Worm (Caenorhabditis elegans) whole organism, early embryonic: Measurements from ENCODE around the gene ZC239.15.
"Not testable (repeated sequence)": the region's sequence is repeated elsewhere in the genome, so short reads cannot be mapped to it uniquely, and the experiment has no call there.

ENCODE experiments used
- B0310.2 ChIP-seq: sonication (generic microtip); optimal IDR thresholded peaks from 2 replicates; lab custom pipeline; 2016; ENCODE audit warnings: mild to moderate bottlenecking, missing genetic modification characterization, missing compliant biosample characterization
- F13C5.2 ChIP-seq: sonication (generic microtip); optimal IDR thresholded peaks from 2 replicates; lab custom pipeline; 2017; ENCODE audit warnings: mild to moderate bottlenecking, missing genetic modification characterization, inconsistent platforms, missing compliant biosample characterization
- aly-1 ChIP-seq: sonication (generic microtip); optimal IDR thresholded peaks from 2 replicates; lab custom pipeline; 2016; ENCODE audit warnings: missing genetic modification characterization, missing compliant biosample characterization
- ceh-13 ChIP-seq: fragments of 200-800 bp; sonication (Bioruptor generic); optimal IDR thresholded peaks from 2 replicates; lab custom pipeline; 2018; ENCODE audit warnings: mild to moderate bottlenecking, missing genetic modification characterization, missing compliant biosample characterization
- ceh-36 ChIP-seq: sonication (generic microtip); optimal IDR thresholded peaks from 2 replicates; lab custom pipeline; 2016; ENCODE audit warnings: missing genetic modification characterization, inconsistent platforms, missing compliant biosample characterization
- ets-7 ChIP-seq: sonication (generic microtip); optimal IDR thresholded peaks from 2 replicates; lab custom pipeline; 2016; ENCODE audit warnings: missing genotype, missing genetic modification characterization, missing compliant biosample characterization
- hmg-4 ChIP-seq: fragments of 200-800 bp; sonication (Bioruptor generic); optimal IDR thresholded peaks from 2 replicates; lab custom pipeline; 2018; ENCODE audit warnings: mild to moderate bottlenecking, missing genetic modification characterization, missing compliant biosample characterization
- scrt-1 ChIP-seq: fragments of 200-800 bp; sonication (Bioruptor generic); IDR thresholded peaks from 2 replicates; pipeline ENCODE4 v1.3.6; 2022; ENCODE audit warnings: missing genetic modification characterization, missing compliant biosample characterization
- sea-1 ChIP-seq: fragments of 200-800 bp; sonication (Bioruptor generic); conservative IDR thresholded peaks from 2 replicates; pipeline ENCODE4 v1.3.6; 2022; ENCODE audit warnings: missing genetic modification characterization, missing compliant biosample characterization
- tbx-11 ChIP-seq: fragments of 200-800 bp; sonication (Bioruptor generic); IDR thresholded peaks from 2 replicates; pipeline ENCODE4 v1.3.6; 2022; ENCODE audit warnings: missing genetic modification characterization, missing compliant biosample characterization
- tbx-37 ChIP-seq: fragments of 200-800 bp; sonication (Bioruptor generic); conservative IDR thresholded peaks from 2 replicates; pipeline ENCODE4 v1.3.6; 2022; ENCODE audit warnings: missing genetic modification reagents, missing genetic modification characterization, missing compliant biosample characterization

The ZC239.15 gene

DNA sequence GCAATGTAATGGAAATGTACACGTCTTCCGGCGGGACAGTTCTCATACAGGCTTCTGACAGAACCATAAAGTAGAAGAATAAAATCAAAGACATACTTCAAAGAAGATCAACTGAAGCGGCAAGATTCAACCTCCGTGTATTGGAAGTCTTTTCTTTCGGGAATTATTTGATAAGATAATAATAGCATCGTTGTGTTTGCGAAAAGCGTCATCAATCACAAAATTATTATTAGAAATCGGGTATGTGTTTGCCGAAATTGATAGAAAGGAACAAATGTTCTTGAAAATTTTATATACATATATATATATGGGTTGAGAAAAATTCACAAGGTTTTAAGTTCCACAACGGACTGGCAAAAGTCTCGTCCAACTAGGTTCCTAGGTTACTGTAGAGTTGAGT lies 33.0 kb downstream of the ZC239.15 start, which contains the start of gene Y27F2A.9:
Gene Y27F2A.9 (minus strand): TSS at position 101 of the 400 bp plus-strand sequence.
- TF ChIP-seq scrt-1; sea-1 (GFP tag; lab: Robert Waterston, UW); tbx-37 (GFP tag; lab: Robert Waterston, UW): not testable (repeated sequence)

DNA sequence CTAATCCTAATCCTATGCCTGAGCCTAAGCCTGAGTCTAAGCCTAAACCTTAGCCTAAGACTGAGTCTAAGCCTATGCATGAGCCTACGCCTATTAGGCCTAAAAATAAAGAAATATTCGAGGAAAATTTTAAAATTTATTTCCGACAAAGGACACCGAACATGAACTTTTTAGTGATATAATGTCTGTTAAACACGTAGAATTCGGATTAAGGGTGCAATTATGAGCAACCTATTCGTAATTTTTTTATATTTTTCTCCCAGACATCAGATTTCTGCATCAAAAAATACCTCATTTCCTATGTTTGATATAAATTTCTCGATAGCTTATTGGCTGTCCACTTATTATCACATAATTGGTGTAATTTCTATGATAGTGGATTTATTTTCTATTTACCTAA lies 35.5 kb downstream of the ZC239.15 start, which contains the start of gene Y27F2A.11:
Gene Y27F2A.11 (plus strand): TSS at position 301 of the 400 bp plus-strand sequence.
- not testable (repeated sequence) for TF ChIP-seq aly-1 (tag; lab: Kevin White, UChicago); sea-1 (GFP tag; lab: Robert Waterston, UW); tbx-37 (GFP tag; lab: Robert Waterston, UW)

ce11 chrII:3185848-3186247 lies 38.7 kb downstream of the ZC239.15 start:
- TF ChIP-seq ceh-36 (tag; lab: Kevin White, UChicago) = no peak
- no peak for TF ChIP-seq ceh-13

- TF ChIP-seq B0310.2; aly-1 (tag; lab: Kevin White, UChicago); tbx-11 (GFP tag; lab: Robert Waterston, UW): not testable (repeated sequence)
Measured at ce11 chrII:3184858-3185257, 39.7 kb downstream of the ZC239.15 start, which contains the start of gene sri-78. Gene sri-78, plus strand, starts transcription at chrII:3185158.

- not testable (repeated sequence) for TF ChIP-seq ets-7 (tag; lab: Kevin White, UChicago); tbx-37 (GFP tag; lab: Robert Waterston, UW); aly-1 (tag; lab: Kevin White, UChicago)
Measured at ce11 chrII:3183300-3183840, 41.2 kb downstream of the ZC239.15 start, which contains the start of the genes Y27F2A.6 and Y27F2A.8. Gene Y27F2A.6, minus strand, starts transcription at chrII:3183400. Gene Y27F2A.8, plus strand, starts transcription at chrII:3183790.

DNA sequence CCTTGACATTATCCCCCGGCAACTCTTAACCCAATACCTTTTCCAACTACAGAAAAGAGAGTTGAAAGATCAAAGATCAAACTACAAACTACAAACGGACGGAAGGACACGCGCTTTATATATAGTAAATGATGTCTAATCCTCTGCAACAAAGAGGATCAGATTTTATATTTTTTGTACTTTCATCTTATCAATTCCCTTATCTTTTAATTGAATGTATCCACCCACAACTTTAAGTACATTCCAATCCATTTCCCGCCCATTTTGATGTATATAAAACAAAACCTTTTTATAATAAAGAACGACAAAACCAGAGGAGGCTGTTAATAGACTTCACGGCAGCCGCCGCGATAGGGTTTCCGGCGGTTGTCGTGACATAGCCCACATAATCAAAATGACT lies 46.9 kb downstream of the ZC239.15 start, which contains the start of gene sri-40:
Gene sri-40 (plus strand): TSS at position 301 of the 400 bp plus-strand sequence.
- not testable (repeated sequence) for TF ChIP-seq F13C5.2; tbx-11 (GFP tag; lab: Robert Waterston, UW); hmg-4 (GFP tag; lab: Kevin White, UChicago)
